Fruit fly (Drosophila melanogaster) whole organism: ENCODE results near the gene Or67d.

ENCODE experiments used
- CG8478 ChIP-seq: fragments of >200 bp; optimal IDR thresholded peaks from 2 replicates; lab custom pipeline; 2018; ENCODE audit warnings: inconsistent platforms
- Dll ChIP-seq: fragments of >200 bp; optimal IDR thresholded peaks from 2 replicates; lab custom pipeline; 2017
- EcR ChIP-seq, 2 experiments: fragments of >200 bp; optimal IDR thresholded peaks; 2 replicates each; lab custom pipeline; 2017; ENCODE audit warnings: missing biosample characterization in 2 of 2, missing genetic modification characterization in 2 of 2, missing genetic modification reagents in 2 of 2
- pan ChIP-seq: fragments of >200 bp; optimal IDR thresholded peaks from 2 replicates; lab custom pipeline; 2017
- psq ChIP-seq: fragments of >200 bp; optimal IDR thresholded peaks from 2 replicates; lab custom pipeline; 2017
- usp ChIP-seq: fragments of >200 bp; optimal IDR thresholded peaks from 2 replicates; lab custom pipeline; 2017; ENCODE audit warnings: missing biosample characterization, missing genetic modification characterization, mixed read lengths

DNA sequence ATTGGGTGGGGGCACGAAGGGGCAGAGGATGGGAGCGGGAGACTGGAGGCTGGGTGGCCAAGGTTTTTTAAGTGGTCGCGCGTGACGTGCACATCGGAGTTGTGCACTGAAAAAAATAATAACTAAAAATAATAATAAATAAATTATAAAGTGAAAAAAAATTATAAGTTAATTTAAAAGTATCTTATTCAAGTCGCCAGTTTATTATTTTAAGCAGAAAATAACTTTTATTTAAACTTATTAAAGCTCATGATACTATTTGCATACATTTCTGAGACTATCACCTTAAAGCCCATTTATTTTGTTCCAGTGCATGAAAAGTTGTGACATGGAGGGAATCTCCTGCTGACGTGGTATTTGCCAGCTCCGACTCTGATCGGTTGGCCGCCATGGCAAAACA lies 30.8 kb upstream of the Or67d start:
- no peak for TF ChIP-seq usp
- TF ChIP-seq Dll (lab: Kevin White, UChicago) = no peak
- TF ChIP-seq psq (lab: Kevin White, UChicago) = no peak
- TF ChIP-seq pan = no peak
- no peak for TF ChIP-seq CG8478 (lab: Kevin White, UChicago)
- TF ChIP-seq EcR (GFP tag; optimal IDR thresholded peaks at IDR 0.05; lab: Kevin White, UChicago) = no peak
